Fruit fly (Drosophila melanogaster) whole organism, embryonic: ENCODE measurements around the gene lilli.
A peak's percentile ranks its signal among the peaks of the same experiment; 100 is the strongest.

Experiments used
- Bteb2 ChIP-seq: fragments of 200-800 bp; sonication (Bioruptor generic); optimal IDR thresholded peaks from 2 replicates; lab custom pipeline; 2016; ENCODE audit warnings: missing biosample characterization, missing genetic modification characterization
- CG10462 ChIP-seq: fragments of 200-800 bp; sonication (Bioruptor generic); optimal IDR thresholded peaks from 2 replicates; lab custom pipeline; 2016; ENCODE audit warnings: missing biosample characterization, missing genetic modification characterization
- CG10979 ChIP-seq: fragments of 200-800 bp; sonication (Bioruptor generic); optimal IDR thresholded peaks from 2 replicates; lab custom pipeline; 2018; ENCODE audit warnings: missing biosample characterization, mild to moderate bottlenecking, missing genetic modification characterization, moderate library complexity
- CG11504 ChIP-seq: fragments of 200-800 bp; sonication (Bioruptor generic); optimal IDR thresholded peaks from 3 replicates; lab custom pipeline; 2019; ENCODE audit warnings: missing biosample characterization, mild to moderate bottlenecking, missing genetic modification characterization, moderate library complexity
- CG11723 ChIP-seq: fragments of 200-800 bp; sonication (Bioruptor generic); optimal IDR thresholded peaks from 2 replicates; lab custom pipeline; 2017; ENCODE audit warnings: missing biosample characterization, mild to moderate bottlenecking, missing genetic modification characterization
- CG1233 ChIP-seq: fragments of 200-800 bp; sonication (Bioruptor generic); optimal IDR thresholded peaks from 4 replicates; lab custom pipeline; 2018; ENCODE audit warnings: missing biosample characterization, mild to moderate bottlenecking, missing genetic modification characterization
- CG13287 ChIP-seq: fragments of 200-800 bp; sonication (Bioruptor generic); IDR thresholded peaks from 2 replicates; pipeline ENCODE4 v1.3.6; 2022; ENCODE audit warnings: missing biosample characterization, missing genetic modification characterization; ENCODE audit not compliant: partially characterized antibody
- CG15479 ChIP-seq: fragments of 200-800 bp; sonication (Bioruptor generic); optimal IDR thresholded peaks from 3 replicates; lab custom pipeline; 2019; ENCODE audit warnings: missing biosample characterization, mild to moderate bottlenecking, missing genetic modification characterization, moderate library complexity
- CG17186 ChIP-seq: fragments of 200-800 bp; sonication (Bioruptor generic); optimal IDR thresholded peaks from 3 replicates; lab custom pipeline; 2017; ENCODE audit warnings: missing biosample characterization, missing genetic modification reagents, missing genetic modification characterization
- CG18262 ChIP-seq: fragments of 200-800 bp; optimal IDR thresholded peaks from 3 replicates; lab custom pipeline; 2019; ENCODE audit warnings: missing biosample characterization, mild to moderate bottlenecking, missing genetic modification characterization, moderate library complexity
- CG18599 ChIP-seq: fragments of 200-800 bp; sonication (Bioruptor generic); optimal IDR thresholded peaks from 3 replicates; lab custom pipeline; 2017; ENCODE audit warnings: missing biosample characterization, missing genetic modification characterization, mild to moderate bottlenecking, moderate library complexity, missing genetic modification reagents
- CG2116 ChIP-seq: fragments of 200-800 bp; sonication (Bioruptor generic); optimal IDR thresholded peaks from 3 replicates; lab custom pipeline; 2018; ENCODE audit warnings: missing biosample characterization, mild to moderate bottlenecking, missing genetic modification characterization
- CG2202 ChIP-seq: fragments of 200-800 bp; sonication (Bioruptor generic); optimal IDR thresholded peaks from 2 replicates; lab custom pipeline; 2018; ENCODE audit warnings: missing biosample characterization, mild to moderate bottlenecking, missing genetic modification characterization
- CG31224 ChIP-seq: fragments of 200-800 bp; sonication (Bioruptor generic); IDR thresholded peaks from 2 replicates; pipeline ENCODE4 v1.3.6; 2022; ENCODE audit warnings: missing biosample characterization, missing genetic modification characterization
- CG3847 ChIP-seq: fragments of 200-800 bp; sonication (Bioruptor generic); IDR thresholded peaks from 2 replicates; pipeline ENCODE4 v1.3.6; 2022; ENCODE audit warnings: missing biosample characterization, missing genetic modification characterization
- CG8924 ChIP-seq: fragments of 200-800 bp; optimal IDR thresholded peaks from 3 replicates; lab custom pipeline; 2019; ENCODE audit warnings: missing biosample characterization, mild to moderate bottlenecking, missing genetic modification characterization, moderate library complexity
- CG9437 ChIP-seq: fragments of 200-800 bp; sonication (Bioruptor generic); optimal IDR thresholded peaks from 2 replicates; lab custom pipeline; 2018; ENCODE audit warnings: missing biosample characterization, mild to moderate bottlenecking, missing genetic modification characterization
- Camta ChIP-seq: fragments of 200-800 bp; sonication (Bioruptor generic); optimal IDR thresholded peaks from 2 replicates; lab custom pipeline; 2016; ENCODE audit warnings: missing biosample characterization, missing genetic modification characterization
- D ChIP-seq, 2 experiments: fragments of 200-800 bp in 1 of 2; fragments of >200 bp in 1 of 2; sonication (Bioruptor generic) in 1 of 2; optimal IDR thresholded peaks; 2 replicates in 1 of 2; 3 replicates in 1 of 2; lab custom pipeline; 2017; ENCODE audit warnings: mild to moderate bottlenecking in 1 of 2, missing biosample characterization in 1 of 2, missing genetic modification characterization in 1 of 2, missing genetic modification reagents in 1 of 2
- Dek ChIP-seq: fragments of 200-800 bp; sonication (Bioruptor generic); optimal IDR thresholded peaks from 3 replicates; lab custom pipeline; 2019; ENCODE audit warnings: missing biosample characterization, mild to moderate bottlenecking, missing genetic modification characterization, moderate library complexity
- Dll ChIP-seq: fragments of 200-800 bp; sonication (Bioruptor generic); IDR thresholded peaks from 4 replicates; pipeline ENCODE4 v1.3.6; 2022; ENCODE audit warnings: missing biosample characterization, missing genetic modification characterization; ENCODE audit not compliant: partially characterized antibody
- Elba2 ChIP-seq: fragments of 200-800 bp; sonication (Bioruptor generic); optimal IDR thresholded peaks from 3 replicates; lab custom pipeline; 2016; ENCODE audit warnings: missing biosample characterization, missing genetic modification characterization
- Ets65A ChIP-seq: fragments of 200-800 bp; sonication (Bioruptor generic); peaks from one replicate; lab custom pipeline; 2016; ENCODE audit warnings: missing biosample characterization, missing genetic modification characterization
- Gug ChIP-seq: fragments of 200-800 bp; sonication (Bioruptor generic); IDR thresholded peaks from 4 replicates; pipeline ENCODE4 v1.3.6; 2022; ENCODE audit warnings: missing biosample characterization, missing genetic modification characterization
- Hr39 ChIP-seq: fragments of >200 bp; optimal IDR thresholded peaks from 2 replicates; lab custom pipeline; 2017
- Jarid2 ChIP-seq: fragments of 200-800 bp; sonication (Bioruptor generic); optimal IDR thresholded peaks from 3 replicates; lab custom pipeline; 2017; ENCODE audit warnings: mild to moderate bottlenecking, missing biosample characterization, missing genetic modification reagents, missing genetic modification characterization
- Nf-YC ChIP-seq: fragments of 200-800 bp; optimal IDR thresholded peaks from 3 replicates; lab custom pipeline; 2019; ENCODE audit warnings: missing biosample characterization, mild to moderate bottlenecking, missing genetic modification characterization, moderate library complexity
- PHDP ChIP-seq: fragments of 200-800 bp; sonication (Bioruptor generic); optimal IDR thresholded peaks from 3 replicates; lab custom pipeline; 2018; ENCODE audit warnings: missing biosample characterization, mild to moderate bottlenecking, missing genetic modification characterization, moderate library complexity
- Sox102F ChIP-seq: fragments of 200-800 bp; sonication (Bioruptor generic); optimal IDR thresholded peaks from 2 replicates; lab custom pipeline; 2018; ENCODE audit warnings: missing biosample characterization, mild to moderate bottlenecking, missing genetic modification characterization, moderate library complexity
- Sry-β ChIP-seq: fragments of 200-800 bp; sonication (Bioruptor generic); optimal IDR thresholded peaks from 2 replicates; lab custom pipeline; 2018; ENCODE audit warnings: missing biosample characterization, mild to moderate bottlenecking, missing genetic modification characterization, moderate library complexity
- ap ChIP-seq: fragments of 200-800 bp; sonication (Bioruptor generic); IDR thresholded peaks from 2 replicates; pipeline ENCODE4 v1.3.6; 2022; ENCODE audit warnings: missing biosample characterization, missing genetic modification characterization
- chn ChIP-seq: fragments of 200-800 bp; sonication (Bioruptor generic); optimal IDR thresholded peaks from 2 replicates; lab custom pipeline; 2016; ENCODE audit warnings: missing biosample characterization, missing genetic modification characterization
- jigr1 ChIP-seq: fragments of 200-800 bp; sonication (Bioruptor generic); IDR thresholded peaks from 3 replicates; pipeline ENCODE4 v1.3.6; 2022; ENCODE audit warnings: missing biosample characterization, missing genetic modification characterization
- kni ChIP-seq: fragments of 200-800 bp; sonication (Bioruptor generic); optimal IDR thresholded peaks from 3 replicates; lab custom pipeline; 2017; ENCODE audit warnings: mild to moderate bottlenecking, missing biosample characterization, missing genetic modification reagents, missing genetic modification characterization
- mam ChIP-seq: fragments of 200-800 bp; sonication (Bioruptor generic); optimal IDR thresholded peaks from 3 replicates; lab custom pipeline; 2016; ENCODE audit warnings: missing biosample characterization, missing genetic modification characterization
- pzg ChIP-seq: fragments of 200-800 bp; sonication (Bioruptor generic); optimal IDR thresholded peaks from 3 replicates; lab custom pipeline; 2018; ENCODE audit warnings: missing biosample characterization, mild to moderate bottlenecking, missing genetic modification characterization, moderate library complexity
- row ChIP-seq: fragments of 200-800 bp; sonication (Bioruptor generic); IDR thresholded peaks from 3 replicates; pipeline ENCODE4 v1.3.6; 2022; ENCODE audit warnings: missing biosample characterization, missing genetic modification characterization
- run ChIP-seq: fragments of 200-800 bp; sonication (Bioruptor generic); optimal IDR thresholded peaks from 3 replicates; lab custom pipeline; 2018; ENCODE audit warnings: missing biosample characterization, mild to moderate bottlenecking, missing genetic modification characterization
- sd ChIP-seq: fragments of 200-800 bp; sonication (Bioruptor generic); optimal IDR thresholded peaks from 3 replicates; lab custom pipeline; 2018; ENCODE audit warnings: missing biosample characterization, mild to moderate bottlenecking, missing genetic modification characterization, moderate library complexity
- sens-2 ChIP-seq: fragments of 200-800 bp; sonication (Bioruptor generic); IDR thresholded peaks from 2 replicates; pipeline ENCODE4 v1.3.6; 2022; ENCODE audit warnings: missing biosample characterization, missing genetic modification characterization
- sqz ChIP-seq: fragments of 200-800 bp; sonication (Bioruptor generic); optimal IDR thresholded peaks from 3 replicates; lab custom pipeline; 2018; ENCODE audit warnings: missing biosample characterization, mild to moderate bottlenecking, missing genetic modification characterization
- tgo ChIP-seq: fragments of 200-800 bp; sonication (Bioruptor generic); IDR thresholded peaks from 3 replicates; pipeline ENCODE4 v1.3.6; 2022; ENCODE audit warnings: missing biosample characterization, missing genetic modification characterization
- tna ChIP-seq: fragments of 200-800 bp; sonication (Bioruptor generic); IDR thresholded peaks from 2 replicates; pipeline ENCODE4 v1.3.6; 2022; ENCODE audit warnings: missing biosample characterization, missing genetic modification characterization; ENCODE audit not compliant: partially characterized antibody
- vfl ChIP-seq: fragments of 200-800 bp; sonication (Bioruptor generic); optimal IDR thresholded peaks from 2 replicates; lab custom pipeline; 2016; ENCODE audit warnings: missing biosample characterization, missing genetic modification characterization
- wdn ChIP-seq: fragments of 200-800 bp; sonication (Bioruptor generic); IDR thresholded peaks from 2 replicates; pipeline ENCODE4 v1.3.6; 2022; ENCODE audit warnings: missing biosample characterization, missing genetic modification characterization
- z ChIP-seq: fragments of 200-800 bp; sonication (Bioruptor generic); IDR thresholded peaks from 3 replicates; pipeline ENCODE4 v1.3.6; 2022; ENCODE audit warnings: missing biosample characterization, missing genetic modification characterization
- zfh2 ChIP-seq: fragments of 200-800 bp; sonication (Bioruptor generic); optimal IDR thresholded peaks from 2 replicates; lab custom pipeline; 2016; ENCODE audit warnings: missing biosample characterization, missing genetic modification characterization

lilli gene

DNA sequence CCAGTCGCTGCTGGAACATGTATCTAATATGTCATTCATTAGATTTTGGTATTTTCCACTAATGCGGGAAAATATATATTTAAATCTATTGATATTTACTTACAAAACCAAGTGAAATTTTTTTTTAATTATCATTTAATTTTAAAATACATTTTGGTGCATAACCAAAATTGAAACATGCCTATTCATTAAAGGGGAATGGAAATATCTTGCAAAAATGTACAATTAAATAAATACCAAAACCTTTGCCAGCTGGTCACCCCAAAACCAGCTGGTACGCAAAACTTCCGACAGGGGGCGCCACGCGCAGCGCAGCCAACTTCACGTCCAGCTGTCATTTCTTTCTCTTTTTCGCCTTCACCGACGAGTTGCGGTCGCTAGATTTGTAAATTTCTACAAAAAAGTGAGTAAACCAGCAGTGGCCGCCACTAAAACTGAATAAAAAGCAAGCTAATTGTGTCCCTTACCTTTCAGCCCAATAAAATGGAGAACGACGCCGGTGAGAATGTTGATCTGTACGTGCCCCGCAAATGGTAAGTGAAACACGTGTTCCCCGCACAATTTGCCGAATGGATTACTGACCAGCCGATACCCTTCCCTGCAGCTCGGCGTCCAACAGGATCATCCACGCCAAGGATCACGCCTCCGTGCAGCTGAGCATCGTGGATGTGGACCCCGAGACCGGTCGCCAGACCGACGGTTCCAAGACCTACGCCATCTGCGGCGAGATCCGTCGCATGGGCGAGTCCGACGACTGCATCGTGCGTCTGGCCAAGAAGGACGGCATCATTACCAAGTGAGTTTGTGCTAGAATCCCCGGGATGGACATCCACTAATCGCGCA lies 29.7 kb upstream of the lilli start, which contains the start of the genes CG3104 and RpS21 (continued):
- peak; percentile 90 for TF ChIP-seq pzg (GFP tag; lab: Kevin White, UChicago)
- peak; percentile 73 for TF ChIP-seq CG18262 (tag; lab: Kevin White, UChicago)
- peak; percentile 78 for TF ChIP-seq Nf-YC (tag; lab: Kevin White, UChicago)
- TF ChIP-seq sens-2 (GFP tag; lab: Robert Waterston, UW), result peak; percentile 89
- peak; percentile 58 for TF ChIP-seq CG9437 (GFP tag; lab: Kevin White, UChicago)
- peak; percentile 74 for TF ChIP-seq Jarid2 (GFP tag; lab: Kevin White, UChicago)
- TF ChIP-seq chn (GFP tag; lab: Kevin White, UChicago), result peak; percentile 77
- TF ChIP-seq Dek (tag; lab: Kevin White, UChicago), result peak; percentile 71
- TF ChIP-seq CG15479 (GFP tag; lab: Kevin White, UChicago), result peak; percentile 7
- peak; percentile 86 for TF ChIP-seq zfh2 (GFP tag; lab: Kevin White, UChicago)
- TF ChIP-seq row (GFP tag; lab: Robert Waterston, UW), result peak; percentile 91
- peak; percentile 57 for TF ChIP-seq PHDP (tag; lab: Kevin White, UChicago)
- TF ChIP-seq CG11723 (GFP tag; lab: Kevin White, UChicago), result peak; percentile 88
- no peak for TF ChIP-seq Elba2 (GFP tag; lab: Kevin White, UChicago)
- TF ChIP-seq run (tag; lab: Kevin White, UChicago), result peak; percentile 65
- TF ChIP-seq z, result no peak
- TF ChIP-seq vfl (GFP tag; lab: Kevin White, UChicago), result peak; percentile 12
- peak; percentile 88 for TF ChIP-seq Gug (GFP tag; lab: Robert Waterston, UW)
- TF ChIP-seq CG2116 (GFP tag; lab: Kevin White, UChicago), result peak; percentile 70
- peak; percentile 81 for TF ChIP-seq CG17186 (GFP tag; lab: Kevin White, UChicago)
- TF ChIP-seq CG8924 (tag; lab: Kevin White, UChicago), result peak; percentile 60
- peak; percentile 87 for TF ChIP-seq kni (GFP tag; lab: Kevin White, UChicago)
- peak; percentile 75 for TF ChIP-seq Bteb2 (GFP tag; lab: Kevin White, UChicago)
- TF ChIP-seq sqz (GFP tag; lab: Kevin White, UChicago), result peak; percentile 84
- TF ChIP-seq ap (GFP tag; lab: Robert Waterston, UW), result peak; percentile 88
- TF ChIP-seq CG18599, result peak; percentile 88
- peak; percentile 75 for TF ChIP-seq CG31224 (GFP tag; lab: Robert Waterston, UW)
- no peak for TF ChIP-seq D (optimal IDR thresholded peaks at IDR 0.05; lab: Kevin White, UChicago)
- TF ChIP-seq D (GFP tag; optimal IDR thresholded peaks at IDR 0.05; lab: Kevin White, UChicago), result peak; percentile 77
- TF ChIP-seq Sox102F (GFP tag; lab: Kevin White, UChicago), result peak; percentile 38
- TF ChIP-seq tgo (GFP tag; lab: Robert Waterston, UW), result peak; percentile 80
- peak; percentile 92 for TF ChIP-seq CG3847 (GFP tag; lab: Robert Waterston, UW)
- peak; percentile 86 for TF ChIP-seq mam (GFP tag; lab: Kevin White, UChicago)
- TF ChIP-seq Sry-β (GFP tag; lab: Kevin White, UChicago), result peak; percentile 30
- TF ChIP-seq CG10979 (tag; lab: Kevin White, UChicago), result peak; percentile 59
- peak; percentile 78 for TF ChIP-seq wdn (GFP tag; lab: Robert Waterston, UW)
- TF ChIP-seq Camta (GFP tag; lab: Kevin White, UChicago), result peak; percentile 88
- peak; percentile 99 for TF ChIP-seq Ets65A (GFP tag; lab: Kevin White, UChicago)
- peak; percentile 25 for TF ChIP-seq CG10462 (GFP tag; lab: Kevin White, UChicago)
- TF ChIP-seq CG2202 (tag; lab: Kevin White, UChicago), result peak; percentile 46
- TF ChIP-seq Dll (GFP tag; lab: Robert Waterston, UW), result 0 out of 4 replicates have a peak, but pooled peaks have one; percentile 31
- TF ChIP-seq tna (GFP tag; lab: Robert Waterston, UW), result no peak
- TF ChIP-seq sd (tag; lab: Kevin White, UChicago), result peak; percentile 55
- TF ChIP-seq CG13287 (GFP tag; lab: Robert Waterston, UW), result peak; percentile 9; the same call in 1 of the 2 replicates
- peak; percentile 79 for TF ChIP-seq CG11504 (tag; lab: Kevin White, UChicago)
- TF ChIP-seq Hr39 (lab: Kevin White, UChicago), result no peak
- no peak for TF ChIP-seq jigr1 (GFP tag; lab: Robert Waterston, UW)
- TF ChIP-seq CG1233 (GFP tag; lab: Kevin White, UChicago), result peak; percentile 93
